Fruit fly (Drosophila melanogaster) whole organism, adult: ENCODE measurements around the gene mats.

Experiments used
- CG11617 ChIP-seq: fragments of 200-800 bp; sonication (Bioruptor generic); optimal IDR thresholded peaks from 2 replicates; lab custom pipeline; 2017; ENCODE audit warnings: mild to moderate bottlenecking, missing biosample characterization, missing genetic modification reagents, missing genetic modification characterization
- CG12768 ChIP-seq: fragments of 200-800 bp; sonication (Bioruptor generic); optimal IDR thresholded peaks from 2 replicates; lab custom pipeline; 2017; ENCODE audit warnings: missing biosample characterization, missing genetic modification characterization, mild to moderate bottlenecking, moderate library complexity, missing genetic modification reagents
- CG14711 ChIP-seq: fragments of 200-800 bp; sonication (Bioruptor generic); optimal IDR thresholded peaks from 2 replicates; lab custom pipeline; 2018; ENCODE audit warnings: missing biosample characterization, mild to moderate bottlenecking, missing genetic modification characterization, moderate library complexity
- CG1620 ChIP-seq: fragments of 200-800 bp; sonication (Bioruptor generic); optimal IDR thresholded peaks from 2 replicates; lab custom pipeline; 2016; ENCODE audit warnings: missing biosample characterization, missing genetic modification characterization
- CG33017 ChIP-seq: fragments of 200-800 bp; sonication (Bioruptor generic); optimal IDR thresholded peaks from 2 replicates; lab custom pipeline; 2018; ENCODE audit warnings: missing biosample characterization, mild to moderate bottlenecking, missing genetic modification characterization, moderate library complexity
- CG5204 ChIP-seq: fragments of 200-800 bp; sonication (Bioruptor generic); optimal IDR thresholded peaks from 2 replicates; lab custom pipeline; 2016; ENCODE audit warnings: missing biosample characterization, missing genetic modification characterization
- CG7045 ChIP-seq: fragments of 200-800 bp; sonication (Bioruptor generic); optimal IDR thresholded peaks from 2 replicates; lab custom pipeline; 2017; ENCODE audit warnings: missing biosample characterization, mild to moderate bottlenecking, missing genetic modification characterization
- CG7101 ChIP-seq: fragments of 200-800 bp; sonication (Bioruptor generic); optimal IDR thresholded peaks from 2 replicates; lab custom pipeline; 2018; ENCODE audit warnings: missing biosample characterization, mild to moderate bottlenecking, missing genetic modification characterization, moderate library complexity
- Clk ChIP-seq: fragments of 200-800 bp; sonication (Bioruptor generic); optimal IDR thresholded peaks from 2 replicates; lab custom pipeline; 2017; ENCODE audit warnings: missing biosample characterization, missing genetic modification characterization
- Crg-1 ChIP-seq: fragments of 200-800 bp; sonication (Bioruptor generic); optimal IDR thresholded peaks from 2 replicates; lab custom pipeline; 2016; ENCODE audit warnings: missing biosample characterization, missing genetic modification characterization
- Hr96 ChIP-seq: fragments of 200-800 bp; sonication (Bioruptor generic); optimal IDR thresholded peaks from 2 replicates; lab custom pipeline; 2016; ENCODE audit warnings: missing biosample characterization, missing genetic modification characterization
- Mnt ChIP-seq: fragments of 200-800 bp; sonication (Bioruptor generic); optimal IDR thresholded peaks from 2 replicates; lab custom pipeline; 2016; ENCODE audit warnings: missing biosample characterization, mild to moderate bottlenecking, missing genetic modification characterization
- bab1 ChIP-seq: fragments of 200-800 bp; sonication (Bioruptor generic); optimal IDR thresholded peaks from 3 replicates; lab custom pipeline; 2019; ENCODE audit warnings: missing biosample characterization, mild to moderate bottlenecking, missing genetic modification characterization, moderate library complexity
- cic ChIP-seq: fragments of 200-800 bp; sonication (Bioruptor generic); optimal IDR thresholded peaks from 2 replicates; lab custom pipeline; 2017; ENCODE audit warnings: missing biosample characterization, mild to moderate bottlenecking, missing genetic modification characterization, moderate library complexity
- cnc ChIP-seq, 2 experiments: fragments of >200 bp; optimal IDR thresholded peaks; 2 replicates each; lab custom pipeline; 2017
- kay ChIP-seq: fragments of 200-800 bp; sonication (Bioruptor generic); peaks from one replicate; lab custom pipeline; 2016; ENCODE audit warnings: missing biosample characterization, missing genetic modification characterization, borderline replicate concordance
- ovo ChIP-seq: fragments of 200-800 bp; sonication (Bioruptor generic); optimal IDR thresholded peaks from 2 replicates; lab custom pipeline; 2016; ENCODE audit warnings: missing biosample characterization, missing genetic modification characterization
- pad ChIP-seq: fragments of 200-800 bp; sonication (Bioruptor generic); optimal IDR thresholded peaks from 3 replicates; lab custom pipeline; 2017; ENCODE audit warnings: missing biosample characterization, missing genetic modification characterization, mild to moderate bottlenecking, moderate library complexity, missing genetic modification reagents
- tj ChIP-seq: fragments of 200-800 bp; sonication (Bioruptor generic); optimal IDR thresholded peaks from 3 replicates; lab custom pipeline; 2017; ENCODE audit warnings: missing biosample characterization, mild to moderate bottlenecking, missing genetic modification characterization, moderate library complexity
- toe ChIP-seq: fragments of 200-800 bp; sonication (Bioruptor generic); optimal IDR thresholded peaks from 2 replicates; lab custom pipeline; 2016; ENCODE audit warnings: missing biosample characterization, missing genetic modification characterization

mats gene

DNA sequence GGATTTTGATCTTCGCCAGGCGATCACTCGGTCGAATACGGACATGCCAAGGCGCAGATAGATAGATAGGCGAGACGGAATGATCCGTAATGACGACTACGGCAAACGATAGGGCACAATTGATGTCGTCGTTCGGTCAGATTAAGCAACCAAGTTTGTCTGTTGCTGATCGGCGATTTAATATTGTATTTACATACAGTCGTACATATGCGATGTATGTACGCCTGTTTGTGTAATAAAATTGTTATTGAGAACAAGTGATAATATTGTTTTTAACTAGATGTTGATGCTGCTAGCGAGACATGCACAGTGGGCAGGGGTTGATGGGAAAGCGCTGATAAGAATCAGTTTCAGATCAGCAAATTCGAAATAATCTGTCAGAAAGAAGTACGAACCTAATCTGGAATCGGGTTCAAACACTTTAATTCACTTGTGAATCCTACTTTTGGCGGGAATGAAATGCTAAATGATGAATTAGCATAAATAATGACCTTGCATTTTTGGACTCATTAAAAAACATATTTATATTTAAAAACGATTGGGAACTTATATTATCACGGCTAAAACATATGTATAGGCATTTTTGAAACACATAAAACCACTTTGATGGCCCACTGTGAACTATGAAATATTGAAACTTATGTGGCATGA, 34.5 kb downstream of the mats start:
- TF ChIP-seq CG7101 (tag; lab: Kevin White, UChicago) (no peak), kay (GFP tag; lab: Kevin White, UChicago) (no peak), tj (GFP tag; lab: Kevin White, UChicago) (peak; percentile 13), cic (no peak), pad (no peak), CG1620 (GFP tag; lab: Kevin White, UChicago) (no peak), bab1 (GFP tag; lab: Kevin White, UChicago) (no peak), toe (GFP tag; lab: Kevin White, UChicago) (peak; percentile 4), ovo (GFP tag; lab: Kevin White, UChicago) (no peak), Hr96 (GFP tag; lab: Kevin White, UChicago) (no peak), cnc (optimal IDR thresholded peaks at IDR 0.05; lab: Kevin White, UChicago) (peak in 1 of 2 experiments; percentile 25), CG11617 (GFP tag; lab: Kevin White, UChicago) (no peak), Crg-1 (GFP tag; lab: Kevin White, UChicago) (no peak), CG7045 (GFP tag; lab: Kevin White, UChicago) (peak; percentile 34)

DNA sequence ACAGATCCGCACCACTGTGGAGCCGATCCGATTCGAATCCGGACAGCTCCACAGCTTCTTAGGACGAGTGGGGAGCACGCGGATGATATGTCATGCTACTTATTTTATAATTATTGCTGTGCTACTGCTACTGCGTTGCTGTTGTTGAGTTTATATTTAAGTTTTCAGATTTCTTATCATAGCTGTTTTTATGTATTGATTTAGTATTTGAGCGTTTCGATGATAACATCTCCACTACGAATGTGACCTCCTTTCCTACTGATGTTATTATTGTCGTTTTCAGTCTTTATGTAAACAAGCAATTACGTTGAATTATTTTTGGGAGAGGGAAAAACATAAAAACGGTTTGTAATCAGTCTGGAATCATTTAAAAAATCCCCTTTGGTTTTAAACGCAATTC, 35.0 kb downstream of the mats start:
- no peak for TF ChIP-seq Mnt
- TF ChIP-seq CG12768 (GFP tag; lab: Kevin White, UChicago) = no peak
- TF ChIP-seq CG7101 (tag; lab: Kevin White, UChicago) = no peak
- TF ChIP-seq tj (GFP tag; lab: Kevin White, UChicago) = no peak
- no peak for TF ChIP-seq CG5204 (GFP tag; lab: Kevin White, UChicago)
- no peak for TF ChIP-seq kay (GFP tag; lab: Kevin White, UChicago)
- no peak for TF ChIP-seq bab1 (GFP tag; lab: Kevin White, UChicago)
- TF ChIP-seq toe (GFP tag; lab: Kevin White, UChicago) = no peak
- no peak for TF ChIP-seq ovo (GFP tag; lab: Kevin White, UChicago)
- TF ChIP-seq cic = no peak
- TF ChIP-seq CG33017 = no peak
- no peak for TF ChIP-seq Crg-1 (GFP tag; lab: Kevin White, UChicago)

DNA sequence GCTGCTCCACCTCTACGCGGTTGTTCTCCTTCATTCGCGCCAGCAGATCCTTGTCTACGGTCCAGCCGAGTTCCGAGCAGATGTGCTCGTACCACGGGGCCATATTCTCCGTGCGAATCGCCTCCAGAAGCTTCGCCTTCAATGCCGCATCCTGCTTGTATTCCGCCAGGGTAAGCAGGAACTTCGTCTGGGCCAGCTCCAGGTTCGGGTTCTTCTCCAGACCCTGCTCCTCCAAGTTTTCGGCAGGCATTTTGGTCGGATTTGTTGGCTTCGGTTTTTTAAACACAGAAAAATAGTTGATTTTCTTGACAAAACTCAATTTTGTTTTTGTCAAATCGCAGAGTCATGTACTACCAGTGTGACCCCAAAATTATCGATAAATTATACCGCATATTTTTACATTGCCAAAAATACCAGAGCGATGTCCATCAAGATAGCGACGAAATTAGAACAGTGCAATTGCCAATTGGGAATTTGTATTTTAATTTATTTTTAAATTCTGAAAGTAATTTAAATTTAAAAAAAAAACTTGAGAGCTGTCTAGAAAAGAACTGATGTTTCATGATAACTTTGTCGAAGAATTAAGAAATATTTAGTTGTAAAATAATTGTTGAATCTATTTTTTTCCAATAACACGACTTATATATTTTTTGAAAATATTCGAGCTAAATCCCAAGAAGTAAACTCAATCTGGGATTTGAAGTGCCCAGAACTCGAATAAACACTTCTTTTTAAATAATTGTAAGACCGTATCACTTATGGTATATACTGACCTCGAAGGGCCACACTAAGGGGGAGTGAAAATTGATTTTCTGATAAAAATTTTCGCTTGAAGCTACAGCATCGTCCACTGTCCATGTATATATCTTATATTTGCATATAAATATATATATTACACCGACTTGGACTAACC, 41.0 kb downstream of the mats start, which contains the start of the genes Rpn7 and AP-2mu:
TSS of gene Rpn7 (minus strand) at position 382 of the 913 bp plus-strand sequence.
TSS of gene AP-2mu (plus strand) at position 783 of the 913 bp plus-strand sequence.
- no peak for TF ChIP-seq Hr96 (GFP tag; lab: Kevin White, UChicago)
- TF ChIP-seq CG11617 (GFP tag; lab: Kevin White, UChicago) = no peak
- no peak for TF ChIP-seq bab1 (GFP tag; lab: Kevin White, UChicago)
- peak; percentile 4 for TF ChIP-seq tj (GFP tag; lab: Kevin White, UChicago)
- TF ChIP-seq CG33017 = no peak
- TF ChIP-seq Clk (GFP tag; lab: Kevin White, UChicago) = no peak
- TF ChIP-seq Crg-1 (GFP tag; lab: Kevin White, UChicago) = no peak
- TF ChIP-seq cnc (optimal IDR thresholded peaks at IDR 0.05; lab: Kevin White, UChicago) = peak; percentile 61 to 73
- peak; percentile 16 for TF ChIP-seq Mnt
- TF ChIP-seq ovo (GFP tag; lab: Kevin White, UChicago) = no peak
- TF ChIP-seq CG14711 (tag; lab: Kevin White, UChicago) = no peak
- no peak for TF ChIP-seq cic
- no peak for TF ChIP-seq CG1620 (GFP tag; lab: Kevin White, UChicago)
- no peak for TF ChIP-seq CG5204 (GFP tag; lab: Kevin White, UChicago)
- TF ChIP-seq CG7045 (GFP tag; lab: Kevin White, UChicago) = no peak
- TF ChIP-seq CG7101 (tag; lab: Kevin White, UChicago) = no peak
- no peak for TF ChIP-seq toe (GFP tag; lab: Kevin White, UChicago)
- peak; percentile 37 for TF ChIP-seq pad
- TF ChIP-seq kay (GFP tag; lab: Kevin White, UChicago) = peak; percentile 83
- no peak for TF ChIP-seq CG12768 (GFP tag; lab: Kevin White, UChicago)

DNA sequence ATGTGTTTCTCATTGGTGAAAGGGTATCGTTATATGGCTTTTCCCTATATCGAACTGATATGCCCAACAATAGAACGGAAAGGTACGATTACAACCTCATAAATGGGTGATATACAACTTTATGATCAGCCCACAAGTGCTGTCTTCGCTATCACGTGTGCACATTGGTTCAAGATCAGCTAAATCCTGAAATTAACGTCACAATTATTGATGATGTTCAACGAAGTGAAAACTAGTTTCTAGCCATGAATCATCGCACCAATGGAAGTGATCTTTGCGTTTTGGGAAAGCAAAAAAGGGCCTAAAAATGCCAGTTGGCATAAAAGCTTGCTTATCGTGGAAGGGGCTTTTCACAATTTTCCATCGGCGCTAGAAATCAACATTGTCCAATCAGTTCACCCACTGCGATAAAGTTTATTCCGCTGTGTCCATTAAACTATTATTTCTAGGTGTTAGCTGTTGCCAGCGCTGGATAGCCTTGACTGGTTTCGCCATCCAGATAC, 43.7 kb downstream of the mats start, which contains the start of gene CG7054:
TSS of gene CG7054 (plus strand) at position 375 of the 503 bp plus-strand sequence.
- no peak for TF ChIP-seq toe (GFP tag; lab: Kevin White, UChicago)
- TF ChIP-seq CG14711 (tag; lab: Kevin White, UChicago) = peak; percentile 42
- peak; percentile 46 for TF ChIP-seq Hr96 (GFP tag; lab: Kevin White, UChicago)
- TF ChIP-seq Crg-1 (GFP tag; lab: Kevin White, UChicago) = no peak
- peak; percentile 61 for TF ChIP-seq CG12768 (GFP tag; lab: Kevin White, UChicago)
- peak; percentile 10 for TF ChIP-seq CG1620 (GFP tag; lab: Kevin White, UChicago)
- peak; percentile 78 for TF ChIP-seq cic
- TF ChIP-seq bab1 (GFP tag; lab: Kevin White, UChicago) = peak; percentile 15
- TF ChIP-seq kay (GFP tag; lab: Kevin White, UChicago) = peak; percentile 98
- peak; percentile 65 for TF ChIP-seq CG33017
- peak; percentile 71 for TF ChIP-seq CG7101 (tag; lab: Kevin White, UChicago)
- no peak for TF ChIP-seq cnc (optimal IDR thresholded peaks at IDR 0.05; lab: Kevin White, UChicago)
- peak; percentile 54 for TF ChIP-seq Mnt
- TF ChIP-seq pad = peak; percentile 49
- TF ChIP-seq CG11617 (GFP tag; lab: Kevin White, UChicago) = peak; percentile 68
- TF ChIP-seq Clk (GFP tag; lab: Kevin White, UChicago) = no peak
- peak; percentile 9 for TF ChIP-seq ovo (GFP tag; lab: Kevin White, UChicago)
- TF ChIP-seq tj (GFP tag; lab: Kevin White, UChicago) = peak; percentile 65
- peak; percentile 72 for TF ChIP-seq CG7045 (GFP tag; lab: Kevin White, UChicago)
- TF ChIP-seq CG5204 (GFP tag; lab: Kevin White, UChicago) = no peak
